Worm (Caenorhabditis elegans) whole organism, late embryonic: ENCODE data around the gene clec-59.

ENCODE experiments used
- C08G9.2 ChIP-seq: sonication (generic microtip); optimal IDR thresholded peaks from 2 replicates; lab custom pipeline; 2016; ENCODE audit warnings: mild to moderate bottlenecking, missing genetic modification characterization, moderate library complexity, missing compliant biosample characterization
- C38D4.7 ChIP-seq: fragments of 200-800 bp; sonication (Bioruptor generic); optimal IDR thresholded peaks from 2 replicates; lab custom pipeline; 2018; ENCODE audit warnings: mild to moderate bottlenecking, missing genetic modification characterization, moderate library complexity, missing compliant biosample characterization
- Y22D7AL.16 ChIP-seq: sonication (generic microtip); optimal IDR thresholded peaks from 2 replicates; lab custom pipeline; 2016; ENCODE audit warnings: missing genetic modification characterization, missing compliant biosample characterization
- ceh-18 ChIP-seq: sonication (generic microtip); optimal IDR thresholded peaks from 2 replicates; lab custom pipeline; 2016; ENCODE audit warnings: missing genetic modification characterization, missing compliant biosample characterization
- ceh-19 ChIP-seq: fragments of 200-800 bp; sonication (Bioruptor generic); optimal IDR thresholded peaks from 2 replicates; lab custom pipeline; 2018; ENCODE audit warnings: mild to moderate bottlenecking, missing genetic modification characterization, missing compliant biosample characterization
- ceh-22 ChIP-seq: sonication (generic microtip); optimal IDR thresholded peaks from 2 replicates; lab custom pipeline; 2017; ENCODE audit warnings: missing biosample characterization, missing genetic modification characterization
- ceh-31 ChIP-seq: sonication (generic microtip); optimal IDR thresholded peaks from 2 replicates; lab custom pipeline; 2016; ENCODE audit warnings: missing genetic modification characterization, missing compliant biosample characterization
- ceh-34 ChIP-seq: sonication (generic microtip); optimal IDR thresholded peaks from 2 replicates; lab custom pipeline; 2016; ENCODE audit warnings: mild to moderate bottlenecking, missing genetic modification characterization, missing compliant biosample characterization
- ceh-48 ChIP-seq: sonication (generic microtip); optimal IDR thresholded peaks from 2 replicates; lab custom pipeline; 2016; ENCODE audit warnings: missing genetic modification characterization, inconsistent platforms, missing compliant biosample characterization
- ceh-6 ChIP-seq: fragments of 200-800 bp; sonication (Bioruptor generic); optimal IDR thresholded peaks from 2 replicates; lab custom pipeline; 2018; ENCODE audit warnings: mild to moderate bottlenecking, missing genetic modification characterization, missing compliant biosample characterization
- ceh-9 ChIP-seq: sonication (generic microtip); optimal IDR thresholded peaks from 2 replicates; lab custom pipeline; 2016; ENCODE audit warnings: mild to moderate bottlenecking, missing genetic modification characterization, inconsistent platforms, missing compliant biosample characterization
- che-1 ChIP-seq: sonication (generic microtip); optimal IDR thresholded peaks from 2 replicates; lab custom pipeline; 2016; ENCODE audit warnings: mild to moderate bottlenecking, missing genetic modification characterization, missing compliant biosample characterization
- dmd-4 ChIP-seq: sonication (generic microtip); optimal IDR thresholded peaks from 2 replicates; lab custom pipeline; 2016; ENCODE audit warnings: borderline replicate concordance, missing genetic modification characterization, missing compliant biosample characterization
- dve-1 ChIP-seq: sonication (generic microtip); optimal IDR thresholded peaks from 2 replicates; lab custom pipeline; 2017; ENCODE audit warnings: antibody characterized with exemption, mild to moderate bottlenecking, missing genetic modification characterization, missing compliant biosample characterization
- elt-2 ChIP-seq: sonication (generic microtip); optimal IDR thresholded peaks from 2 replicates; lab custom pipeline; 2016; ENCODE audit warnings: missing genetic modification reagents, missing genetic modification characterization, missing compliant biosample characterization
- elt-4 ChIP-seq: sonication (generic microtip); optimal IDR thresholded peaks from 2 replicates; lab custom pipeline; 2016; ENCODE audit warnings: missing genetic modification characterization, missing compliant biosample characterization
- fax-1 ChIP-seq: sonication (generic microtip); optimal IDR thresholded peaks from 2 replicates; lab custom pipeline; 2016; ENCODE audit warnings: missing genotype, missing genetic modification characterization, missing compliant biosample characterization
- fkh-6 ChIP-seq: sonication (generic microtip); optimal IDR thresholded peaks from 2 replicates; lab custom pipeline; 2016; ENCODE audit warnings: missing genetic modification characterization, missing compliant biosample characterization
- gmeb-2 ChIP-seq: sonication (generic microtip); optimal IDR thresholded peaks from 2 replicates; lab custom pipeline; 2016; ENCODE audit warnings: missing genetic modification characterization, inconsistent platforms, missing compliant biosample characterization
- hlh-13 ChIP-seq: fragments of 200-800 bp; sonication (Bioruptor generic); optimal IDR thresholded peaks from 2 replicates; lab custom pipeline; 2018; ENCODE audit warnings: mild to moderate bottlenecking, missing genetic modification characterization, missing compliant biosample characterization
- hlh-15 ChIP-seq: sonication (generic microtip); optimal IDR thresholded peaks from 2 replicates; lab custom pipeline; 2016; ENCODE audit warnings: missing genetic modification characterization, missing compliant biosample characterization
- hlh-6 ChIP-seq: sonication (generic microtip); optimal IDR thresholded peaks from 2 replicates; lab custom pipeline; 2016; ENCODE audit warnings: missing genotype, missing genetic modification characterization, missing compliant biosample characterization
- lin-11 ChIP-seq: fragments of 200-800 bp; sonication (Bioruptor generic); optimal IDR thresholded peaks from 2 replicates; lab custom pipeline; 2018; ENCODE audit warnings: mild to moderate bottlenecking, missing genetic modification characterization, missing compliant biosample characterization
- nhr-11 ChIP-seq: fragments of 150-350 bp; optimal IDR thresholded peaks from 2 replicates; lab custom pipeline; 2014; ENCODE audit warnings: missing biosample characterization, missing genetic modification characterization
- nhr-232 ChIP-seq: sonication (generic microtip); optimal IDR thresholded peaks from 2 replicates; lab custom pipeline; 2016; ENCODE audit warnings: missing genetic modification characterization, missing compliant biosample characterization
- npax-4 ChIP-seq: sonication (generic microtip); optimal IDR thresholded peaks from 2 replicates; lab custom pipeline; 2016; ENCODE audit warnings: missing genetic modification characterization, missing compliant biosample characterization
- odd-2 ChIP-seq: sonication (generic microtip); optimal IDR thresholded peaks from 2 replicates; lab custom pipeline; 2017; ENCODE audit warnings: antibody characterized with exemption, mild to moderate bottlenecking, missing genetic modification characterization, missing compliant biosample characterization
- pax-1 ChIP-seq: fragments of 150-350 bp; optimal IDR thresholded peaks from 2 replicates; lab custom pipeline; 2014; ENCODE audit warnings: missing biosample characterization, missing genetic modification characterization
- pqm-1 ChIP-seq: sonication (generic microtip); optimal IDR thresholded peaks from 2 replicates; lab custom pipeline; 2016; ENCODE audit warnings: missing genetic modification characterization, missing compliant biosample characterization
- rnt-1 ChIP-seq: sonication (generic microtip); optimal IDR thresholded peaks from 2 replicates; lab custom pipeline; 2016; ENCODE audit warnings: missing genetic modification characterization, missing compliant biosample characterization
- sox-2 ChIP-seq: fragments of 200-800 bp; sonication (Bioruptor generic); IDR thresholded peaks from 2 replicates; pipeline ENCODE4 v1.3.6; 2022; ENCODE audit warnings: missing genetic modification reagents, missing genetic modification characterization, missing compliant biosample characterization
- syd-9 ChIP-seq: sonication (generic microtip); optimal IDR thresholded peaks from 2 replicates; lab custom pipeline; 2016; ENCODE audit warnings: mild to moderate bottlenecking, missing genetic modification characterization, moderate library complexity, missing compliant biosample characterization
- ttx-3 ChIP-seq: sonication (generic microtip); optimal IDR thresholded peaks from 2 replicates; lab custom pipeline; 2016; ENCODE audit warnings: missing genetic modification reagents, missing genetic modification characterization, missing compliant biosample characterization
- unc-3 ChIP-seq, 2 experiments: fragments of 200-800 bp in 1 of 2; sonication (Bioruptor generic) in 1 of 2; sonication (generic microtip) in 1 of 2; conservative IDR thresholded peaks in 1 of 2; optimal IDR thresholded peaks in 1 of 2; 2 replicates each; pipeline versions ENCODE4 v1.3.6 to Lab custom; 2016 to 2022; ENCODE audit warnings: missing compliant biosample characterization in 2 of 2, missing genetic modification characterization in 2 of 2, missing genetic modification reagents in 1 of 2
- unc-86 ChIP-seq: sonication (generic microtip); optimal IDR thresholded peaks from 2 replicates; lab custom pipeline; 2016; ENCODE audit warnings: missing genetic modification characterization, missing compliant biosample characterization
- ztf-16 ChIP-seq: sonication (generic microtip); optimal IDR thresholded peaks from 2 replicates; lab custom pipeline; 2017; ENCODE audit warnings: missing genetic modification characterization, missing compliant biosample characterization

The clec-59 gene

ce11 chrII:10450335-10450734 lies 28.9 kb downstream of the clec-59 start:
- TF ChIP-seq ceh-34 (no peak), hlh-6 (tag; lab: Kevin White, UChicago) (no peak), fkh-6 (tag; lab: Kevin White, UChicago) (no peak), pax-1 (no peak), ceh-18 (tag; lab: Kevin White, UChicago) (no peak), unc-3 (GFP tag; conservative IDR thresholded peaks at IDR 0.05; lab: Robert Waterston, UW) (no peak), unc-3 (tag; optimal IDR thresholded peaks at IDR 0.05; lab: Kevin White, UChicago) (no peak), elt-2 (tag; lab: Kevin White, UChicago) (no peak), unc-86 (tag; lab: Kevin White, UChicago) (no peak), nhr-11 (tag; lab: Kevin White, UChicago) (no peak)

- no peak for TF ChIP-seq C38D4.7 (GFP tag; lab: Kevin White, UChicago)
- TF ChIP-seq ttx-3 (tag; lab: Kevin White, UChicago), result no peak
- no peak for TF ChIP-seq pax-1
- no peak for TF ChIP-seq fax-1 (tag; lab: Kevin White, UChicago)
Observed at ce11 chrII:10449707-10450106, 29.5 kb downstream of the clec-59 start, which contains the start of gene lin-56. Gene lin-56, plus strand, starts transcription at chrII:10450007.

DNA sequence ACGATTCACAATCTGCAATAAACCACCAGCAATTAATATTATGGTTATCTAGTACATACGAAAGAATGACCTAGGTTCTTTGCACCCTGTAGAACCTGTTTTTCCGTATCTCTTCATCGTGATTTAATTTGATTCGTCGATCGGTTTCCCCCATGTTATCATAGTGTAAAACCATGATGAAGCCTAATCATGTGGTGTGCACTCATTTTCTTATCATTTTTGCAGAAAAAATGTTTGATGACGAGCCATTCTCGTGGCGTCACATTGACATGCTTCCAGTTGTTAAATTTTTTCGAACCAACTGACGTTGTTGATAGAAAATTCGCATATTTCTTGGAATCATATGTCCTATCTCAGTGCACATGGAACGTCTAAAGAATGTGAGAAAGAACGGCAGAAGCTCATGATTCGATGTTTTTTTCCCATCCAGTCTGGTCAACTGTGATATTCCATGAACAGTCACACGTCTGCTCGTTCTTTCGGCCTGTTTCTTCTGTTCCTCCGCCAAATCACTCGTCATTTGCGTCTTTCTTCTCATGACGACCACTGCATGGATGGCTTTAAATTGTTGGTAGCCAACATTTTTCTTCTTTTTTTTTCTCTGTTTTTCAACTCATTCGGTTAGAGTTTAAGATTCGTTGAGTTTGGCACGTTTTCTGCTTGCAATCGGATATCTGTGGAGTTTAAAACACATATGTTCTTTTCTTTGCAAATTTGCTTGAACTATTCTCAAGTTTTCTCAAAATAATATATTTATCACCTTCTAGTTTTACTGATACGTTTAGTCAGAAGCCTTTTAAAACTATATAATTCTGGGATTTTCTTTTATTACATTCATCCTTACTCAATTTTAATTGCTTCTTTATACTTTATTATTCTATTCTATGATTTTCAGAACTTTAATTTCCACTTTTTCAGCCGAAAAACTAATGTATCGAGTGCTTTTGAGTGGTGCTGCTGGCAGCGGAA lies 31.6 kb downstream of the clec-59 start, which contains the start of gene ZK673.2:
TSS of gene ZK673.2 (plus strand) at position 919 of the 969 bp plus-strand sequence.
- TF ChIP-seq odd-2 (tag; lab: Kevin White, UChicago) (no peak), ceh-22 (tag; lab: Kevin White, UChicago) (no peak), unc-3 (GFP tag; conservative IDR thresholded peaks at IDR 0.05; lab: Robert Waterston, UW) (no peak), unc-3 (tag; optimal IDR thresholded peaks at IDR 0.05; lab: Kevin White, UChicago) (no peak), ceh-18 (tag; lab: Kevin White, UChicago) (no peak), hlh-13 (no peak), sox-2 (GFP tag; lab: Robert Waterston, UW) (no peak), Y22D7AL.16 (no peak), dve-1 (tag; lab: Kevin White, UChicago) (no peak), ceh-19 (GFP tag; lab: Kevin White, UChicago) (no peak), syd-9 (tag; lab: Kevin White, UChicago) (no peak)
- TF ChIP-seq, all 69 proteins: peak for 0

- TF ChIP-seq gmeb-2 (tag; lab: Kevin White, UChicago), result no peak
- TF ChIP-seq Y22D7AL.16, result no peak
- TF ChIP-seq unc-86 (tag; lab: Kevin White, UChicago), result no peak
- TF ChIP-seq lin-11 (tag; lab: Kevin White, UChicago), result no peak
- TF ChIP-seq C38D4.7 (GFP tag; lab: Kevin White, UChicago), result no peak
- no peak for TF ChIP-seq dmd-4 (tag; lab: Kevin White, UChicago)
- TF ChIP-seq syd-9 (tag; lab: Kevin White, UChicago), result no peak
- no peak for TF ChIP-seq che-1 (tag; lab: Kevin White, UChicago)
- no peak for TF ChIP-seq elt-2 (tag; lab: Kevin White, UChicago)
Observed at ce11 chrII:10446814-10447213, 32.4 kb downstream of the clec-59 start.

DNA sequence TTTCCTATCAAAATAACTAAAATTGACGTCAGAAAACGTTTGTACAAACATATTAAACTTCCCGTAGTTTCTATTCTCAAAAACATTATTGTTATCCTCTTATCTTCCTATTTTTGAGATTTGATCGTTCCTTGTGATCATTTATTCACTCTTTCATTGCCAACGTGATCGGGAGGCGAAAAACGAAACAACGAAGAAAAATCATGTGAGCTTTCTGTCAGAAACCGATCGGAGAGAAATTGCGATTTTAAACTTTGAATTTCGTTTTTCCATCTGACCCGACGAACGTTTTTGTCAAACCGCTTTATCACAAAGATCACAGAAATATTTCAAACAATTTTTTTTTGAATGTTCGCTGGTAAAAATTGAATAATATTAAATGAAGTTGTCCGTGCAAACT lies 32.9 kb downstream of the clec-59 start:
- TF ChIP-seq rnt-1 (tag; lab: Kevin White, UChicago) (no peak), nhr-232 (no peak), ceh-19 (GFP tag; lab: Kevin White, UChicago) (no peak), pqm-1 (tag; lab: Kevin White, UChicago) (no peak), ceh-48 (tag; lab: Kevin White, UChicago) (no peak), pax-1 (no peak), elt-4 (tag; lab: Kevin White, UChicago) (no peak), ztf-16 (no peak), dmd-4 (tag; lab: Kevin White, UChicago) (no peak), nhr-11 (tag; lab: Kevin White, UChicago) (no peak), fkh-6 (tag; lab: Kevin White, UChicago) (no peak), ceh-6 (GFP tag; lab: Kevin White, UChicago) (no peak), hlh-15 (tag; lab: Kevin White, UChicago) (no peak), ceh-9 (no peak), npax-4 (tag; lab: Kevin White, UChicago) (no peak), C08G9.2 (tag; lab: Kevin White, UChicago) (no peak), C38D4.7 (GFP tag; lab: Kevin White, UChicago) (no peak), ceh-31 (tag; lab: Kevin White, UChicago) (no peak)
